Worm (Caenorhabditis elegans) whole organism, L4 larva: Measurements from ENCODE around the gene kin-2.

ENCODE experiments used
- Y75B8A.6 ChIP-seq: fragments of 200-800 bp; sonication (Bioruptor generic); IDR thresholded peaks from 2 replicates; pipeline ENCODE4 v1.3.6; 2022; ENCODE audit warnings: missing genetic modification reagents, missing genetic modification characterization, missing compliant biosample characterization
- aly-2 ChIP-seq: sonication (generic microtip); optimal IDR thresholded peaks from 2 replicates; lab custom pipeline; 2018; ENCODE audit warnings: missing biosample characterization, missing genetic modification characterization
- ama-1 ChIP-seq: fragments of 150-350 bp; optimal IDR thresholded peaks from 2 replicates; lab custom pipeline; 2014; ENCODE audit warnings: inconsistent platforms, mixed read lengths
- ceh-28 ChIP-seq: fragments of 150-350 bp; optimal IDR thresholded peaks from 2 replicates; lab custom pipeline; 2014; ENCODE audit warnings: missing biosample characterization, missing genetic modification reagents, missing genetic modification characterization
- ces-1 ChIP-seq: fragments of 150-350 bp; sonication (generic microtip); optimal IDR thresholded peaks from 4 replicates; lab custom pipeline; 2014; ENCODE audit warnings: missing biosample characterization, missing genetic modification reagents, missing genetic modification characterization
- dpl-1 ChIP-seq: fragments of 150-350 bp; optimal IDR thresholded peaks from 2 replicates; lab custom pipeline; 2014; ENCODE audit warnings: missing biosample characterization, missing genetic modification reagents, missing genetic modification characterization
- fkh-10 ChIP-seq: fragments of 150-350 bp; optimal IDR thresholded peaks from 2 replicates; lab custom pipeline; 2014; ENCODE audit warnings: missing biosample characterization, missing genetic modification reagents, missing genetic modification characterization
- fos-1 ChIP-seq: fragments of 150-350 bp; optimal IDR thresholded peaks from 2 replicates; lab custom pipeline; 2014; ENCODE audit warnings: missing biosample characterization, missing genetic modification characterization
- jun-1 ChIP-seq: fragments of 150-350 bp; optimal IDR thresholded peaks from 2 replicates; lab custom pipeline; 2014; ENCODE audit warnings: missing biosample characterization, missing genetic modification reagents, missing genetic modification characterization
- lir-3 ChIP-seq: sonication (generic microtip); optimal IDR thresholded peaks from 2 replicates; lab custom pipeline; 2016; ENCODE audit warnings: mild to moderate bottlenecking, missing genetic modification characterization, missing compliant biosample characterization
- snpc-4 ChIP-seq: fragments of 150-350 bp; optimal IDR thresholded peaks from 2 replicates; lab custom pipeline; 2014; ENCODE audit warnings: missing biosample characterization, missing genetic modification characterization
- zag-1 ChIP-seq: fragments of 150-350 bp; optimal IDR thresholded peaks from 2 replicates; lab custom pipeline; 2014; ENCODE audit warnings: missing biosample characterization, missing genetic modification characterization

DNA sequence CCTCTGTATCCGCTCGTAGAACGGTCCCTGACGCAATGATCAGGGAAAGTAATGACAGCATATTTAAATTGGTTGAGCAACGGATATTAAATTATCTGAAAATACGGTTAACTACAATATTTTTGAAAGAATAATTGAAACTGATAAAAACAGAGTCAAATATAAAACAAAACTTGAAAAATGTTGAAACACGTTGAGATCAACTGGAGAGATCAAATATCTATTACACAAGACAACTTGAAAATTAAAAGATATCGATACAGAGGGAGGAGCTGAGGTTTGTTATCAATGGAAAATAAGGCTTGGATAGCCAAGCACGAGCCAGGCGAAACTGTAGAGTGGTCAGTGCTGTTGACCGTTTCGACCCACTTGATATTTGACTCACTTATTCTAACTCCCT, 32.9 kb upstream of the kin-2 start, which contains the start of gene C09B8.3:
- no peak for TF ChIP-seq zag-1 (tag; lab: Kevin White, UChicago)
- no peak for TF ChIP-seq jun-1 (tag; lab: Kevin White, UChicago)
- TF ChIP-seq snpc-4 (tag; lab: Kevin White, UChicago): no peak
- no peak for TF ChIP-seq lir-3 (tag; lab: Kevin White, UChicago)
- TF ChIP-seq ama-1: no peak
- no peak for TF ChIP-seq fos-1 (tag; lab: Kevin White, UChicago)
- TF ChIP-seq ceh-28 (tag; lab: Kevin White, UChicago): no peak
- TF ChIP-seq Y75B8A.6 (GFP tag; lab: Robert Waterston, UW): no peak
- no peak for TF ChIP-seq fkh-10
- no peak for TF ChIP-seq ces-1
- TF ChIP-seq dpl-1: no peak
- TF ChIP-seq aly-2 (tag; lab: Kevin White, UChicago): no peak
